Fruit fly (Drosophila melanogaster) whole organism, embryonic: Measurements from ENCODE around the gene dgrn.

Experiments used
- Antp ChIP-seq: fragments of 200-800 bp; sonication (Bioruptor generic); optimal IDR thresholded peaks from 3 replicates; lab custom pipeline; 2016; ENCODE audit warnings: missing biosample characterization, missing genetic modification characterization
- Atf6 ChIP-seq: fragments of 200-800 bp; sonication (Bioruptor generic); IDR thresholded peaks from 2 replicates; pipeline ENCODE4 v1.3.6; 2022; ENCODE audit warnings: missing biosample characterization, missing genetic modification characterization
- Awh ChIP-seq: fragments of 200-800 bp; sonication (Bioruptor generic); IDR thresholded peaks from 2 replicates; pipeline ENCODE4, ENCODE4 v1.3.6; 2022; ENCODE audit warnings: missing biosample characterization, missing genetic modification characterization
- C15 ChIP-seq: fragments of 200-800 bp; sonication (Bioruptor generic); IDR thresholded peaks from 3 replicates; pipeline ENCODE4 v1.3.6; 2022; ENCODE audit warnings: missing biosample characterization, missing genetic modification characterization
- CG10147 ChIP-seq: fragments of 200-800 bp; sonication (Bioruptor generic); optimal IDR thresholded peaks from 2 replicates; lab custom pipeline; 2019; ENCODE audit warnings: missing biosample characterization, mild to moderate bottlenecking, missing genetic modification characterization, moderate library complexity
- CG12104 ChIP-seq: fragments of 200-800 bp; sonication (Bioruptor generic); optimal IDR thresholded peaks from 3 replicates; lab custom pipeline; 2016; ENCODE audit warnings: missing biosample characterization, missing genetic modification characterization
- CG12219 ChIP-seq: fragments of 200-800 bp; sonication (Bioruptor generic); optimal IDR thresholded peaks from 3 replicates; lab custom pipeline; 2018; ENCODE audit warnings: missing biosample characterization, mild to moderate bottlenecking, missing genetic modification characterization
- CG13123 ChIP-seq: fragments of 200-800 bp; sonication (Bioruptor generic); optimal IDR thresholded peaks from 2 replicates; lab custom pipeline; 2016; ENCODE audit warnings: missing biosample characterization, missing genetic modification characterization
- CG13287 ChIP-seq: fragments of 200-800 bp; sonication (Bioruptor generic); IDR thresholded peaks from 2 replicates; pipeline ENCODE4 v1.3.6; 2022; ENCODE audit warnings: missing biosample characterization, missing genetic modification characterization; ENCODE audit not compliant: partially characterized antibody
- CG1529 ChIP-seq: fragments of 200-800 bp; sonication (Bioruptor generic); optimal IDR thresholded peaks from 3 replicates; lab custom pipeline; 2018; ENCODE audit warnings: missing biosample characterization, missing genetic modification characterization
- CG16815 ChIP-seq: fragments of 200-800 bp; sonication (Bioruptor generic); optimal IDR thresholded peaks from 3 replicates; lab custom pipeline; 2017; ENCODE audit warnings: missing biosample characterization, mild to moderate bottlenecking, missing genetic modification characterization
- CG18011 ChIP-seq: fragments of 200-800 bp; sonication (Bioruptor generic); optimal IDR thresholded peaks from 2 replicates; lab custom pipeline; 2017; ENCODE audit warnings: missing biosample characterization, missing genetic modification characterization, mild to moderate bottlenecking, moderate library complexity, missing genotype
- CG2129 ChIP-seq: fragments of 200-800 bp; sonication (Bioruptor generic); IDR thresholded peaks from 2 replicates; pipeline ENCODE4 v1.3.6; 2022; ENCODE audit warnings: missing biosample characterization, missing genetic modification characterization; ENCODE audit not compliant: partially characterized antibody
- CG31388 ChIP-seq: fragments of 200-800 bp; sonication (Bioruptor generic); optimal IDR thresholded peaks from 2 replicates; lab custom pipeline; 2016; ENCODE audit warnings: missing biosample characterization, missing genetic modification characterization
- CG31441 ChIP-seq: fragments of 200-800 bp; sonication (Bioruptor generic); IDR thresholded peaks from 2 replicates; pipeline ENCODE4 v1.3.6; 2022; ENCODE audit warnings: missing biosample characterization, missing genetic modification characterization
- CG3163 ChIP-seq: fragments of 200-800 bp; sonication (Bioruptor generic); optimal IDR thresholded peaks from 3 replicates; lab custom pipeline; 2016; ENCODE audit warnings: missing biosample characterization, missing genetic modification characterization
- CG33557 ChIP-seq: fragments of 200-800 bp; sonication (Bioruptor generic); optimal IDR thresholded peaks from 2 replicates; lab custom pipeline; 2019; ENCODE audit warnings: missing biosample characterization, mild to moderate bottlenecking, missing genetic modification characterization, moderate library complexity
- CG42726 ChIP-seq: fragments of 200-800 bp; sonication (Bioruptor generic); IDR thresholded peaks from 2 replicates; pipeline ENCODE4 v1.3.6; 2022; ENCODE audit warnings: missing biosample characterization, missing genetic modification characterization; ENCODE audit not compliant: partially characterized antibody
- CG4424 ChIP-seq: fragments of 200-800 bp; sonication (Bioruptor generic); optimal IDR thresholded peaks from 3 replicates; lab custom pipeline; 2016; ENCODE audit warnings: missing biosample characterization, missing genetic modification characterization
- CG4707 ChIP-seq: fragments of 200-800 bp; sonication (Bioruptor generic); optimal IDR thresholded peaks from 2 replicates; lab custom pipeline; 2018; ENCODE audit warnings: missing biosample characterization, mild to moderate bottlenecking, missing genetic modification characterization, moderate library complexity
- CG6689 ChIP-seq: fragments of 200-800 bp; sonication (Bioruptor generic); IDR thresholded peaks from 2 replicates; pipeline ENCODE4 v1.3.6; 2022; ENCODE audit warnings: missing biosample characterization, missing genetic modification characterization
- CG7372 ChIP-seq: fragments of 200-800 bp; sonication (Bioruptor generic); IDR thresholded peaks from 2 replicates; pipeline ENCODE4 v1.3.6; 2022; ENCODE audit warnings: missing biosample characterization, missing genetic modification characterization
- CG7987 ChIP-seq: fragments of 200-800 bp; sonication (Bioruptor generic); optimal IDR thresholded peaks from 2 replicates; lab custom pipeline; 2018; ENCODE audit warnings: missing biosample characterization, mild to moderate bottlenecking, missing genetic modification characterization, moderate library complexity
- CG9215 ChIP-seq: fragments of 200-800 bp; sonication (Bioruptor generic); IDR thresholded peaks from 2 replicates; pipeline ENCODE4 v1.3.6; 2022; ENCODE audit warnings: missing biosample characterization, missing genetic modification characterization
- Camta ChIP-seq: fragments of 200-800 bp; sonication (Bioruptor generic); optimal IDR thresholded peaks from 2 replicates; lab custom pipeline; 2016; ENCODE audit warnings: missing biosample characterization, missing genetic modification characterization
- Dek ChIP-seq: fragments of 200-800 bp; sonication (Bioruptor generic); optimal IDR thresholded peaks from 3 replicates; lab custom pipeline; 2019; ENCODE audit warnings: missing biosample characterization, mild to moderate bottlenecking, missing genetic modification characterization, moderate library complexity
- Dfd ChIP-seq, 2 experiments: fragments of >200 bp; optimal IDR thresholded peaks; 2 replicates each; lab custom pipeline; 2017; ENCODE audit warnings: missing biosample characterization in 2 of 2, missing genetic modification characterization in 2 of 2
- Dref ChIP-seq: fragments of 200-800 bp; sonication (Bioruptor generic); IDR thresholded peaks from 2 replicates; pipeline ENCODE4 v1.3.6; 2022; ENCODE audit warnings: missing biosample characterization, missing genetic modification characterization
- Fer1 ChIP-seq: fragments of 200-800 bp; sonication (Bioruptor generic); optimal IDR thresholded peaks from 2 replicates; lab custom pipeline; 2017; ENCODE audit warnings: missing biosample characterization, mild to moderate bottlenecking, missing genetic modification characterization
- Hr39 ChIP-seq: fragments of >200 bp; optimal IDR thresholded peaks from 2 replicates; lab custom pipeline; 2017
- Hsf ChIP-seq: fragments of 200-800 bp; sonication (Bioruptor generic); optimal IDR thresholded peaks from 3 replicates; lab custom pipeline; 2016; ENCODE audit warnings: missing biosample characterization, missing genetic modification characterization
- MBD-R2 ChIP-seq: fragments of 200-800 bp; sonication (Bioruptor generic); IDR thresholded peaks from 2 replicates; pipeline ENCODE4 v1.3.6; 2022; ENCODE audit warnings: missing biosample characterization, missing genetic modification characterization
- Sin3A ChIP-seq: fragments of >200 bp; optimal IDR thresholded peaks from 2 replicates; lab custom pipeline; 2018
- Spps ChIP-seq: fragments of 200-800 bp; sonication (Bioruptor generic); optimal IDR thresholded peaks from 2 replicates; lab custom pipeline; 2018; ENCODE audit warnings: missing biosample characterization, mild to moderate bottlenecking, missing genetic modification characterization
- Vsx1 ChIP-seq: fragments of 200-800 bp; sonication (Bioruptor generic); optimal IDR thresholded peaks from 2 replicates; lab custom pipeline; 2017; ENCODE audit warnings: missing biosample characterization, mild to moderate bottlenecking, missing genetic modification characterization, missing genetic modification reagents
- az2 ChIP-seq: fragments of 200-800 bp; sonication (Bioruptor generic); optimal IDR thresholded peaks from 3 replicates; lab custom pipeline; 2016; ENCODE audit warnings: missing biosample characterization, missing genetic modification characterization
- bcd ChIP-seq: fragments of 200-800 bp; sonication (Bioruptor generic); optimal IDR thresholded peaks from 2 replicates; lab custom pipeline; 2017; ENCODE audit warnings: missing biosample characterization, mild to moderate bottlenecking, missing genetic modification characterization
- caup ChIP-seq: fragments of 200-800 bp; sonication (Bioruptor generic); optimal IDR thresholded peaks from 3 replicates; lab custom pipeline; 2017; ENCODE audit warnings: missing biosample characterization, mild to moderate bottlenecking, missing genetic modification characterization, moderate library complexity; ENCODE audit not compliant: severe bottlenecking
- chif ChIP-seq, 2 experiments: fragments of 200-800 bp; sonication (Bioruptor generic); optimal IDR thresholded peaks; 3 replicates each; lab custom pipeline; 2016; ENCODE audit warnings: missing biosample characterization in 2 of 2, missing genetic modification characterization in 2 of 2
- chn ChIP-seq: fragments of 200-800 bp; sonication (Bioruptor generic); optimal IDR thresholded peaks from 2 replicates; lab custom pipeline; 2016; ENCODE audit warnings: missing biosample characterization, missing genetic modification characterization
- dysf ChIP-seq: fragments of 200-800 bp; sonication (Bioruptor generic); IDR thresholded peaks from 3 replicates; pipeline ENCODE4 v1.3.6; 2022; ENCODE audit warnings: missing biosample characterization, missing genetic modification characterization
- ewg ChIP-seq: fragments of 200-800 bp; sonication (Bioruptor generic); optimal IDR thresholded peaks from 3 replicates; lab custom pipeline; 2017; ENCODE audit warnings: mild to moderate bottlenecking, missing biosample characterization, missing genetic modification reagents, missing genetic modification characterization
- fd3F ChIP-seq: fragments of 200-800 bp; sonication (Bioruptor generic); optimal IDR thresholded peaks from 2 replicates; lab custom pipeline; 2018; ENCODE audit warnings: missing biosample characterization, mild to moderate bottlenecking, missing genetic modification characterization, moderate library complexity
- ftz-f1 ChIP-seq: fragments of 200-800 bp; sonication (Bioruptor generic); optimal IDR thresholded peaks from 2 replicates; lab custom pipeline; 2016; ENCODE audit warnings: missing biosample characterization, missing genetic modification characterization
- fu2 ChIP-seq: fragments of 200-800 bp; sonication (Bioruptor generic); optimal IDR thresholded peaks from 2 replicates; lab custom pipeline; 2016; ENCODE audit warnings: missing biosample characterization, missing genetic modification characterization
- lilli ChIP-seq: fragments of 200-800 bp; sonication (Bioruptor generic); optimal IDR thresholded peaks from 3 replicates; lab custom pipeline; 2016; ENCODE audit warnings: missing biosample characterization, missing genetic modification characterization
- nerfin-2 ChIP-seq: fragments of 200-800 bp; sonication (Bioruptor generic); IDR thresholded peaks from 2 replicates; pipeline ENCODE4 v1.3.6; 2022; ENCODE audit warnings: missing biosample characterization, missing genetic modification characterization; ENCODE audit not compliant: partially characterized antibody
- pnt ChIP-seq: fragments of 200-800 bp; sonication (Bioruptor generic); optimal IDR thresholded peaks from 3 replicates; lab custom pipeline; 2016; ENCODE audit warnings: missing biosample characterization, missing genetic modification characterization
- ranshi ChIP-seq: fragments of 200-800 bp; sonication (Bioruptor generic); IDR thresholded peaks from 2 replicates; pipeline ENCODE4 v1.3.6; 2022; ENCODE audit warnings: missing biosample characterization, missing genetic modification characterization
- run ChIP-seq: fragments of 200-800 bp; sonication (Bioruptor generic); optimal IDR thresholded peaks from 3 replicates; lab custom pipeline; 2018; ENCODE audit warnings: missing biosample characterization, mild to moderate bottlenecking, missing genetic modification characterization
- sd ChIP-seq: fragments of 200-800 bp; sonication (Bioruptor generic); optimal IDR thresholded peaks from 3 replicates; lab custom pipeline; 2018; ENCODE audit warnings: missing biosample characterization, mild to moderate bottlenecking, missing genetic modification characterization, moderate library complexity
- sqz ChIP-seq: fragments of 200-800 bp; sonication (Bioruptor generic); optimal IDR thresholded peaks from 3 replicates; lab custom pipeline; 2018; ENCODE audit warnings: missing biosample characterization, mild to moderate bottlenecking, missing genetic modification characterization

The dgrn gene

dm6 chr3R:5862032-5862641 is 37.7 kb downstream of the dgrn start, which contains the start of gene CG2017 (continued):
- TF ChIP-seq CG13123 = no peak
- TF ChIP-seq sqz (GFP tag; lab: Kevin White, UChicago) = no peak
- peak; percentile 36; the same call in 1 of the 2 replicates for TF ChIP-seq Atf6 (GFP tag; lab: Robert Waterston, UW)
- TF ChIP-seq CG31388 (GFP tag; lab: Kevin White, UChicago) = no peak
- no peak for TF ChIP-seq pnt
- peak; percentile 46 for TF ChIP-seq Dref
- TF ChIP-seq CG3163 = peak; percentile 28
- TF ChIP-seq CG10147 = no peak
- TF ChIP-seq sd (tag; lab: Kevin White, UChicago) = peak; percentile 34
- TF ChIP-seq CG7987 (GFP tag; lab: Kevin White, UChicago) = peak; percentile 51
- TF ChIP-seq Hsf (GFP tag; lab: Kevin White, UChicago) = peak; percentile 37
- peak; percentile 13 for TF ChIP-seq az2 (GFP tag; lab: Kevin White, UChicago)
- TF ChIP-seq Dfd (GFP tag; optimal IDR thresholded peaks at IDR 0.05; lab: Kevin White, UChicago) = no peak
- TF ChIP-seq Dek (tag; lab: Kevin White, UChicago) = no peak
- no peak for TF ChIP-seq CG12219 (GFP tag; lab: Kevin White, UChicago)
- no peak for TF ChIP-seq nerfin-2 (GFP tag; lab: Robert Waterston, UW)
- TF ChIP-seq Hr39 (lab: Kevin White, UChicago) = no peak
- TF ChIP-seq MBD-R2 (GFP tag; lab: Robert Waterston, UW) = peak; percentile 90
- TF ChIP-seq fd3F (GFP tag; lab: Kevin White, UChicago) = no peak
- no peak for TF ChIP-seq ranshi (GFP tag; lab: Robert Waterston, UW)
- TF ChIP-seq CG2129 = no peak
- no peak for TF ChIP-seq CG4707
- TF ChIP-seq CG33557 (GFP tag; lab: Kevin White, UChicago) = no peak
- no peak for TF ChIP-seq Spps (tag; lab: Kevin White, UChicago)
- no peak for TF ChIP-seq Fer1 (GFP tag; lab: Kevin White, UChicago)
- no peak for TF ChIP-seq CG12104 (GFP tag; lab: Kevin White, UChicago)
- TF ChIP-seq CG9215 (GFP tag; lab: Robert Waterston, UW) = 0 out of 2 replicates have a peak, but pooled peaks have one; percentile 6
- TF ChIP-seq Antp (GFP tag; lab: Kevin White, UChicago) = peak; percentile 53
- TF ChIP-seq CG31441 (GFP tag; lab: Robert Waterston, UW) = peak; percentile 14; the same call in 1 of the 2 replicates
- no peak for TF ChIP-seq CG18011 (GFP tag; lab: Kevin White, UChicago)
- peak; percentile 48 for TF ChIP-seq chn
- TF ChIP-seq Sin3A (lab: Kevin White, UChicago) = peak; percentile 64
- peak; percentile 50 for TF ChIP-seq bcd
- no peak for TF ChIP-seq Awh (GFP tag; lab: Robert Waterston, UW)
- no peak for TF ChIP-seq C15
- TF ChIP-seq lilli (GFP tag; lab: Kevin White, UChicago) = peak; percentile 29

- TF ChIP-seq dysf (GFP tag; lab: Robert Waterston, UW) (peak; percentile 42; the same call in 2 of the 3 replicates), CG4424 (GFP tag; lab: Kevin White, UChicago) (peak; percentile 4), Camta (GFP tag; lab: Kevin White, UChicago) (no peak), ftz-f1 (GFP tag; lab: Kevin White, UChicago) (no peak), run (tag; lab: Kevin White, UChicago) (no peak), caup (peak; percentile 22), CG16815 (GFP tag; lab: Kevin White, UChicago) (no peak), CG42726 (GFP tag; lab: Robert Waterston, UW) (no peak), fu2 (no peak), CG1529 (no peak), ewg (GFP tag; lab: Kevin White, UChicago) (no peak), chif (GFP tag; optimal IDR thresholded peaks at IDR 0.05; lab: Kevin White, UChicago) (peak in 1 of 2 experiments; percentile 8), Vsx1 (GFP tag; lab: Kevin White, UChicago) (no peak), CG7372 (GFP tag; lab: Robert Waterston, UW) (no peak), CG6689 (GFP tag; lab: Robert Waterston, UW) (peak; percentile 38; the same call in 1 of the 2 replicates), CG13287 (GFP tag; lab: Robert Waterston, UW) (no peak), MBD-R2 (GFP tag; lab: Robert Waterston, UW) (no peak)
These were observed 47.0 kb downstream of the dgrn start for dm6 chr3R:5871393-5871792.
